Worm (Caenorhabditis elegans) whole organism, L4 larva: ENCODE measurements around the gene ddo-2.
A peak's percentile ranks its signal among the peaks of the same experiment; 100 is the strongest.

Experiments used
- R02D3.7 ChIP-seq: fragments of 150-350 bp; sonication (generic microtip); optimal IDR thresholded peaks from 3 replicates; lab custom pipeline; 2014; ENCODE audit warnings: missing biosample characterization, missing genetic modification characterization
- ZK546.5 ChIP-seq, 2 experiments: sonication (generic microtip); optimal IDR thresholded peaks; 2 replicates each; lab custom pipeline; 2017; ENCODE audit warnings: missing biosample characterization in 2 of 2, missing genetic modification characterization in 2 of 2
- ceh-82 ChIP-seq: sonication (generic microtip); optimal IDR thresholded peaks from 2 replicates; lab custom pipeline; 2017; ENCODE audit warnings: missing biosample characterization, missing genetic modification characterization
- unc-62 ChIP-seq, 3 experiments: fragments of 150-350 bp in 1 of 3; sonication (generic microtip); optimal IDR thresholded peaks in 2 of 3; peaks in 1 of 3; 1 replicate in 1 of 3; 2 replicates in 2 of 3; lab custom pipeline; 2014 to 2017; ENCODE audit warnings: missing biosample characterization in 3 of 3, missing genetic modification characterization in 3 of 3, missing genetic modification reagents in 3 of 3, missing genotype in 1 of 3

Gene ddo-2

ce11 chrV:7386052-7386573, 49.4 kb downstream of the ddo-2 start, which contains the start of gene srp-6 (continued):
- peak in 1 of 2 experiments; percentile 66 for TF ChIP-seq unc-62 (GFP tag; optimal IDR thresholded peaks at IDR 0.05 in 1 of 2; lab: Kevin White, UChicago)
- no peak for TF ChIP-seq unc-62 (tag; optimal IDR thresholded peaks at IDR 0.05; lab: Kevin White, UChicago)
- no peak for TF ChIP-seq R02D3.7 (tag; lab: Kevin White, UChicago)
- no peak for TF ChIP-seq ZK546.5 (tag; optimal IDR thresholded peaks at IDR 0.05; lab: Kevin White, UChicago)
- TF ChIP-seq ceh-82 (tag; lab: Kevin White, UChicago) = no peak
